Fruit fly (Drosophila melanogaster) whole organism, prepupa: ENCODE results near the gene CG8851.

Experiments
- CG10631 ChIP-seq: fragments of 200-800 bp; sonication (Bioruptor generic); optimal IDR thresholded peaks from 2 replicates; lab custom pipeline; 2016; ENCODE audit warnings: missing biosample characterization, missing genetic modification characterization
- CG10669 ChIP-seq: fragments of 200-800 bp; sonication (Bioruptor generic); optimal IDR thresholded peaks from 3 replicates; lab custom pipeline; 2018; ENCODE audit warnings: missing biosample characterization, mild to moderate bottlenecking, missing genetic modification characterization, moderate library complexity
- CG11294 ChIP-seq: fragments of 200-800 bp; sonication (Bioruptor generic); IDR thresholded peaks from 2 replicates; pipeline ENCODE4 v1.3.6; 2022; ENCODE audit warnings: missing biosample characterization, missing genetic modification characterization
- CG11902 ChIP-seq: fragments of 200-800 bp; sonication (Bioruptor generic); optimal IDR thresholded peaks from 3 replicates; lab custom pipeline; 2016; ENCODE audit warnings: missing biosample characterization, missing genetic modification characterization
- CG15336 ChIP-seq: fragments of 200-800 bp; sonication (Bioruptor generic); IDR thresholded peaks from 2 replicates; pipeline ENCODE4 v1.3.6; 2022; ENCODE audit warnings: missing biosample characterization, missing genetic modification characterization
- CG1621 ChIP-seq: fragments of 200-800 bp; sonication (Bioruptor generic); optimal IDR thresholded peaks from 3 replicates; lab custom pipeline; 2018; ENCODE audit warnings: missing biosample characterization, mild to moderate bottlenecking, missing genetic modification characterization
- CG16779 ChIP-seq: fragments of 200-800 bp; sonication (Bioruptor generic); optimal IDR thresholded peaks from 3 replicates; lab custom pipeline; 2017; ENCODE audit warnings: missing biosample characterization, mild to moderate bottlenecking, missing genetic modification characterization
- CG3032 ChIP-seq: fragments of 200-800 bp; optimal IDR thresholded peaks from 2 replicates; lab custom pipeline; 2019; ENCODE audit warnings: missing biosample characterization, mild to moderate bottlenecking, missing genetic modification characterization, moderate library complexity
- CG31627 ChIP-seq: fragments of 200-800 bp; sonication (Bioruptor generic); optimal IDR thresholded peaks from 3 replicates; lab custom pipeline; 2016; ENCODE audit warnings: missing biosample characterization, missing genetic modification characterization
- CG32006 ChIP-seq: fragments of 200-800 bp; sonication (Bioruptor generic); optimal IDR thresholded peaks from 3 replicates; lab custom pipeline; 2017; ENCODE audit warnings: missing biosample characterization, mild to moderate bottlenecking, missing genetic modification characterization
- CG34406 ChIP-seq: fragments of 200-800 bp; sonication (Bioruptor generic); optimal IDR thresholded peaks from 3 replicates; lab custom pipeline; 2016; ENCODE audit warnings: missing biosample characterization, missing genetic modification characterization
- CG3919 ChIP-seq: fragments of 200-800 bp; sonication (Bioruptor generic); optimal IDR thresholded peaks from 3 replicates; lab custom pipeline; 2016; ENCODE audit warnings: missing biosample characterization, missing genetic modification characterization
- CG4318 ChIP-seq: fragments of 200-800 bp; sonication (Bioruptor generic); optimal IDR thresholded peaks from 3 replicates; lab custom pipeline; 2017; ENCODE audit warnings: missing biosample characterization, mild to moderate bottlenecking, missing genetic modification characterization
- CG6276 ChIP-seq: fragments of 200-800 bp; sonication (Bioruptor generic); optimal IDR thresholded peaks from 2 replicates; lab custom pipeline; 2017; ENCODE audit warnings: missing biosample characterization, mild to moderate bottlenecking, missing genetic modification characterization
- CG6792 ChIP-seq: fragments of 200-800 bp; sonication (Bioruptor generic); optimal IDR thresholded peaks from 3 replicates; lab custom pipeline; 2016; ENCODE audit warnings: missing biosample characterization, missing genetic modification characterization
- CG8119 ChIP-seq: fragments of 200-800 bp; sonication (Bioruptor generic); IDR thresholded peaks from 3 replicates; pipeline ENCODE4 v1.3.6; 2022; ENCODE audit warnings: missing biosample characterization, missing genetic modification characterization
- CG8319 ChIP-seq: fragments of 200-800 bp; sonication (Bioruptor generic); optimal IDR thresholded peaks from 3 replicates; lab custom pipeline; 2016; ENCODE audit warnings: missing biosample characterization, missing genetic modification characterization
- CG8632 ChIP-seq: fragments of 200-800 bp; sonication (Bioruptor generic); optimal IDR thresholded peaks from 3 replicates; lab custom pipeline; 2016; ENCODE audit warnings: missing biosample characterization, missing genetic modification characterization
- Eip75B ChIP-seq: fragments of 200-800 bp; sonication (Bioruptor generic); optimal IDR thresholded peaks from 3 replicates; lab custom pipeline; 2016; ENCODE audit warnings: missing biosample characterization, missing genetic modification characterization
- Eip78C ChIP-seq: fragments of 200-800 bp; sonication (Bioruptor generic); peaks from one replicate; lab custom pipeline; 2016; ENCODE audit warnings: missing biosample characterization, missing genetic modification characterization
- Eip93F ChIP-seq: fragments of 200-800 bp; sonication (Bioruptor generic); optimal IDR thresholded peaks from 2 replicates; lab custom pipeline; 2016; ENCODE audit warnings: missing biosample characterization, mild to moderate bottlenecking, missing genetic modification characterization
- Ets21C ChIP-seq: fragments of 200-800 bp; sonication (Bioruptor generic); optimal IDR thresholded peaks from 3 replicates; lab custom pipeline; 2016; ENCODE audit warnings: missing biosample characterization, missing genetic modification characterization
- Ets96B ChIP-seq: fragments of 200-800 bp; optimal IDR thresholded peaks from 2 replicates; lab custom pipeline; 2019; ENCODE audit warnings: missing biosample characterization, mild to moderate bottlenecking, missing genetic modification characterization, moderate library complexity
- Gug ChIP-seq: fragments of 200-800 bp; sonication (Bioruptor generic); IDR thresholded peaks from 2 replicates; pipeline ENCODE4 v1.3.6; 2022; ENCODE audit warnings: missing biosample characterization, missing genetic modification characterization
- Hr38 ChIP-seq: sonication (Bioruptor generic); optimal IDR thresholded peaks from 2 replicates; lab custom pipeline; 2016; ENCODE audit warnings: missing biosample characterization, missing genetic modification characterization
- Hr39 ChIP-seq: fragments of 200-800 bp; sonication (Bioruptor generic); optimal IDR thresholded peaks from 2 replicates; lab custom pipeline; 2016; ENCODE audit warnings: missing biosample characterization, missing genetic modification characterization
- Hr4 ChIP-seq: fragments of 200-800 bp; sonication (Bioruptor generic); optimal IDR thresholded peaks from 3 replicates; lab custom pipeline; 2016; ENCODE audit warnings: missing biosample characterization, missing genetic modification characterization
- Met ChIP-seq: fragments of 200-800 bp; sonication (Bioruptor generic); optimal IDR thresholded peaks from 3 replicates; lab custom pipeline; 2016; ENCODE audit warnings: missing biosample characterization, missing genetic modification characterization
- OdsH ChIP-seq: fragments of 200-800 bp; sonication (Bioruptor generic); optimal IDR thresholded peaks from 3 replicates; lab custom pipeline; 2016; ENCODE audit warnings: missing biosample characterization, missing genetic modification characterization
- Smox ChIP-seq: fragments of 200-800 bp; sonication (Bioruptor generic); optimal IDR thresholded peaks from 3 replicates; lab custom pipeline; 2016; ENCODE audit warnings: missing biosample characterization, missing genetic modification characterization
- Sox102F ChIP-seq: fragments of 200-800 bp; sonication (Bioruptor generic); optimal IDR thresholded peaks from 2 replicates; lab custom pipeline; 2016; ENCODE audit warnings: missing biosample characterization, mild to moderate bottlenecking, missing genetic modification characterization
- Sox14 ChIP-seq: fragments of 200-800 bp; sonication (Bioruptor generic); optimal IDR thresholded peaks from 3 replicates; lab custom pipeline; 2016; ENCODE audit warnings: missing biosample characterization, missing genetic modification characterization
- achi ChIP-seq: fragments of 200-800 bp; sonication (Bioruptor generic); optimal IDR thresholded peaks from 3 replicates; lab custom pipeline; 2016; ENCODE audit warnings: missing biosample characterization, missing genetic modification characterization
- acj6 ChIP-seq: fragments of 200-800 bp; sonication (Bioruptor generic); optimal IDR thresholded peaks from 3 replicates; lab custom pipeline; 2016; ENCODE audit warnings: missing biosample characterization, missing genetic modification characterization
- cyc ChIP-seq: fragments of 200-800 bp; sonication (Bioruptor generic); optimal IDR thresholded peaks from 3 replicates; lab custom pipeline; 2016; ENCODE audit warnings: missing biosample characterization, missing genetic modification characterization
- eg ChIP-seq: fragments of 200-800 bp; sonication (Bioruptor generic); IDR thresholded peaks from 3 replicates; pipeline ENCODE4 v1.3.6; 2022; ENCODE audit warnings: missing biosample characterization, missing genetic modification characterization
- esn ChIP-seq: fragments of 200-800 bp; sonication (Bioruptor generic); optimal IDR thresholded peaks from 2 replicates; lab custom pipeline; 2016; ENCODE audit warnings: missing biosample characterization, mild to moderate bottlenecking, missing genetic modification characterization, moderate library complexity
- fd59A ChIP-seq: fragments of 200-800 bp; sonication (Bioruptor generic); optimal IDR thresholded peaks from 2 replicates; lab custom pipeline; 2017; ENCODE audit warnings: missing biosample characterization, mild to moderate bottlenecking, missing genetic modification characterization, missing genetic modification reagents
- fkh ChIP-seq: fragments of 200-800 bp; sonication (Bioruptor generic); optimal IDR thresholded peaks from 3 replicates; lab custom pipeline; 2017; ENCODE audit warnings: missing biosample characterization, mild to moderate bottlenecking, missing genetic modification characterization, moderate library complexity
- lz ChIP-seq: fragments of 200-800 bp; sonication (Bioruptor generic); optimal IDR thresholded peaks from 3 replicates; lab custom pipeline; 2016; ENCODE audit warnings: missing biosample characterization, missing genetic modification characterization
- net ChIP-seq: fragments of 200-800 bp; sonication (Bioruptor generic); optimal IDR thresholded peaks from 3 replicates; lab custom pipeline; 2016; ENCODE audit warnings: missing biosample characterization, missing genetic modification characterization
- pdm3 ChIP-seq: fragments of 200-800 bp; sonication (Bioruptor generic); optimal IDR thresholded peaks from 3 replicates; lab custom pipeline; 2016; ENCODE audit warnings: missing biosample characterization, missing genetic modification characterization
- salr ChIP-seq, 2 experiments: fragments of 200-800 bp; sonication (Bioruptor generic); optimal IDR thresholded peaks; 3 replicates each; lab custom pipeline; 2016 to 2018; ENCODE audit warnings: missing biosample characterization in 2 of 2, missing genetic modification characterization in 2 of 2, mild to moderate bottlenecking in 1 of 2
- svp ChIP-seq: fragments of 200-800 bp; sonication (Bioruptor generic); peaks from one replicate; lab custom pipeline; 2016; ENCODE audit warnings: missing biosample characterization, missing genetic modification characterization
- topi ChIP-seq: fragments of 200-800 bp; sonication (Bioruptor generic); optimal IDR thresholded peaks from 3 replicates; lab custom pipeline; 2016; ENCODE audit warnings: missing biosample characterization, missing genetic modification characterization

The CG8851 gene

DNA sequence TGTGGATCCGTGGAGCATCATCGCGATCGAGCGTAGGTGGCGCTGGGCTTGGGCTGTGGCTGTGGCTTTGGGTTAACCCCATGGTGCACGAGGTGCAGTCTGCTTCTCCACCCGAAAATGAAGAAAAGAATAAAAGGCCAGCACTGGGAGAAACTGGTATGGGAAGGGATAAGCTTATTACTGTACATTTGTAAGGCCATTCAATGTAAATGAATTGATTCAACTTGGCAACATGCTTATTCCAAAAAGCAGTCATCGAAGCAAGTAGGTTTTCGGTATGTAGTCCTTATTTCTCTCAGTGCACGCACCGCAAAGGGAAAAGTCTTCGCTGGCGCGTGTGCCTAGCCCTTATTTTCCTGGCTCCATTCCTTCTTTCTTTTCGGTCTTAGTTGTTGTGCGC lies 47.1 kb downstream of the CG8851 start (continued):
- TF ChIP-seq pdm3 (GFP tag; lab: Kevin White, UChicago) (peak; percentile 57), CG11294 (GFP tag; lab: Robert Waterston, UW) (no peak), Eip75B (GFP tag; lab: Kevin White, UChicago) (peak; percentile 44), CG1621 (tag; lab: Kevin White, UChicago) (peak; percentile 56), eg (0 out of 3 replicates have a peak, but pooled peaks have one; percentile 33), CG4318 (GFP tag; lab: Kevin White, UChicago) (no peak), CG6276 (GFP tag; lab: Kevin White, UChicago) (no peak), Hr39 (GFP tag; lab: Kevin White, UChicago) (peak; percentile 72), CG11902 (GFP tag; lab: Kevin White, UChicago) (peak; percentile 20), topi (GFP tag; lab: Kevin White, UChicago) (peak; percentile 70), Hr4 (peak; percentile 15), Sox102F (peak; percentile 59), CG3032 (tag; lab: Kevin White, UChicago) (peak; percentile 58), salr (GFP tag; optimal IDR thresholded peaks at IDR 0.05; lab: Kevin White, UChicago) (peak in 1 of 2 experiments; percentile 22), Sox14 (peak; percentile 71), fd59A (GFP tag; lab: Kevin White, UChicago) (peak; percentile 47), Met (GFP tag; lab: Kevin White, UChicago) (peak; percentile 60)

DNA sequence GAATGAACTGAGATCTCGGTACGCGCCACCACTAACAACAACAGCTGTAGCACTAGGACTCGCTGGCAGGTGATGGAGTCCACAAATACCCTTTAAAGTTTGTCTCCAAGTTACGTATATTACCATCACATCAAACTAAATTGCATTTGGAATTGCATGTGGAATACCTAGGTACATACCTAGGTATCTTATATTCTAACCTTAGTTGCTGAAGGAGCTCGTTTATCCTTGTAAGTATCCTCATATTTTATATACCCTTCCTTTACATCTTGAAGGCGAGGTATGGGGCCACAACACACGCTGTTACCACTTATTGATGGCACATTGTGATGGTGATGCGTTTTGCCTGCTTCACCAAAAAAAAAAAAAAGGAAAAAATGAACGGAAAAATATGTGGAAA lies 47.9 kb downstream of the CG8851 start:
- TF ChIP-seq fd59A (GFP tag; lab: Kevin White, UChicago), result no peak
- TF ChIP-seq CG3032 (tag; lab: Kevin White, UChicago), result peak; percentile 32
- TF ChIP-seq CG8632, result no peak
- TF ChIP-seq Eip78C, result peak; percentile 76
- peak; percentile 16 for TF ChIP-seq Eip75B (GFP tag; lab: Kevin White, UChicago)
- TF ChIP-seq Hr39 (GFP tag; lab: Kevin White, UChicago), result peak; percentile 19
- TF ChIP-seq Eip93F (GFP tag; lab: Kevin White, UChicago), result no peak
- TF ChIP-seq CG6276 (GFP tag; lab: Kevin White, UChicago), result no peak
- TF ChIP-seq pdm3 (GFP tag; lab: Kevin White, UChicago), result peak; percentile 12
- no peak for TF ChIP-seq CG8319 (GFP tag; lab: Kevin White, UChicago)
- TF ChIP-seq CG16779 (tag; lab: Kevin White, UChicago), result peak; percentile 0
- peak; percentile 17 for TF ChIP-seq OdsH (GFP tag; lab: Kevin White, UChicago)
- peak; percentile 9 for TF ChIP-seq Smox
- no peak for TF ChIP-seq eg
- TF ChIP-seq CG6792 (GFP tag; lab: Kevin White, UChicago), result peak; percentile 33
- no peak for TF ChIP-seq CG15336 (GFP tag; lab: Robert Waterston, UW)
- peak; percentile 13 for TF ChIP-seq Hr4
- peak; percentile 24 for TF ChIP-seq Ets21C (GFP tag; lab: Kevin White, UChicago)
- peak; percentile 17 for TF ChIP-seq CG10631
- peak; percentile 46 for TF ChIP-seq Met (GFP tag; lab: Kevin White, UChicago)
- peak; percentile 42 for TF ChIP-seq cyc (GFP tag; lab: Kevin White, UChicago)
- no peak for TF ChIP-seq Sox14
- TF ChIP-seq svp (GFP tag; lab: Kevin White, UChicago), result peak; percentile 64
- TF ChIP-seq CG10669 (GFP tag; lab: Kevin White, UChicago), result peak; percentile 34
- TF ChIP-seq achi, result peak; percentile 27
- peak; percentile 29 for TF ChIP-seq Sox102F
- TF ChIP-seq acj6 (GFP tag; lab: Kevin White, UChicago), result no peak
- no peak for TF ChIP-seq CG8119 (GFP tag; lab: Robert Waterston, UW)
- peak; percentile 22 for TF ChIP-seq lz (GFP tag; lab: Kevin White, UChicago)
- TF ChIP-seq esn, result peak; percentile 40
- TF ChIP-seq Gug, result no peak
- no peak for TF ChIP-seq Hr38 (GFP tag; lab: Kevin White, UChicago)
- TF ChIP-seq fkh, result no peak
- no peak for TF ChIP-seq CG1621 (tag; lab: Kevin White, UChicago)
- TF ChIP-seq CG3919 (GFP tag; lab: Kevin White, UChicago), result peak; percentile 30
- TF ChIP-seq net (GFP tag; lab: Kevin White, UChicago), result no peak
- TF ChIP-seq CG31627 (GFP tag; lab: Kevin White, UChicago), result peak; percentile 22
- peak; percentile 36 for TF ChIP-seq CG32006
- TF ChIP-seq Ets96B (tag; lab: Kevin White, UChicago), result peak; percentile 42
- peak; percentile 11 for TF ChIP-seq CG34406 (GFP tag; lab: Kevin White, UChicago)
- TF ChIP-seq topi (GFP tag; lab: Kevin White, UChicago), result peak; percentile 35
